Worm (Caenorhabditis elegans) whole organism, early embryonic: ENCODE results near the gene sgcb-1.

Experiments used
- B0310.2 ChIP-seq: sonication (generic microtip); optimal IDR thresholded peaks from 2 replicates; lab custom pipeline; 2016; ENCODE audit warnings: mild to moderate bottlenecking, missing genetic modification characterization, missing compliant biosample characterization
- F13C5.2 ChIP-seq: sonication (generic microtip); optimal IDR thresholded peaks from 2 replicates; lab custom pipeline; 2017; ENCODE audit warnings: mild to moderate bottlenecking, missing genetic modification characterization, inconsistent platforms, missing compliant biosample characterization
- aly-1 ChIP-seq: sonication (generic microtip); optimal IDR thresholded peaks from 2 replicates; lab custom pipeline; 2016; ENCODE audit warnings: missing genetic modification characterization, missing compliant biosample characterization
- ama-1 ChIP-seq: fragments of 150-350 bp; optimal IDR thresholded peaks from 2 replicates; lab custom pipeline; 2014
- ceh-36 ChIP-seq: sonication (generic microtip); optimal IDR thresholded peaks from 2 replicates; lab custom pipeline; 2016; ENCODE audit warnings: missing genetic modification characterization, inconsistent platforms, missing compliant biosample characterization
- ets-7 ChIP-seq: sonication (generic microtip); optimal IDR thresholded peaks from 2 replicates; lab custom pipeline; 2016; ENCODE audit warnings: missing genotype, missing genetic modification characterization, missing compliant biosample characterization
- flt-1 ChIP-seq: fragments of 200-800 bp; sonication (Bioruptor generic); IDR thresholded peaks from 2 replicates; pipeline ENCODE4 v1.3.6; 2022; ENCODE audit warnings: missing genetic modification characterization, missing compliant biosample characterization
- hmbx-1 ChIP-seq: sonication (generic microtip); optimal IDR thresholded peaks from 2 replicates; lab custom pipeline; 2016; ENCODE audit warnings: mild to moderate bottlenecking, missing genetic modification characterization, missing compliant biosample characterization
- hnd-1 ChIP-seq: sonication (generic microtip); optimal IDR thresholded peaks from 2 replicates; lab custom pipeline; 2016; ENCODE audit warnings: missing genetic modification characterization, missing compliant biosample characterization
- pes-1 ChIP-seq: fragments of 200-800 bp; sonication (Bioruptor generic); IDR thresholded peaks from 2 replicates; pipeline ENCODE4 v1.3.6; 2022; ENCODE audit warnings: missing genetic modification reagents, missing genetic modification characterization, missing compliant biosample characterization
- scrt-1 ChIP-seq: fragments of 200-800 bp; sonication (Bioruptor generic); IDR thresholded peaks from 2 replicates; pipeline ENCODE4 v1.3.6; 2022; ENCODE audit warnings: missing genetic modification characterization, missing compliant biosample characterization
- tbx-11 ChIP-seq: fragments of 200-800 bp; sonication (Bioruptor generic); IDR thresholded peaks from 2 replicates; pipeline ENCODE4 v1.3.6; 2022; ENCODE audit warnings: missing genetic modification characterization, missing compliant biosample characterization
- tra-4 ChIP-seq: sonication (generic microtip); optimal IDR thresholded peaks from 2 replicates; lab custom pipeline; 2017; ENCODE audit warnings: missing genetic modification characterization, missing compliant biosample characterization

DNA sequence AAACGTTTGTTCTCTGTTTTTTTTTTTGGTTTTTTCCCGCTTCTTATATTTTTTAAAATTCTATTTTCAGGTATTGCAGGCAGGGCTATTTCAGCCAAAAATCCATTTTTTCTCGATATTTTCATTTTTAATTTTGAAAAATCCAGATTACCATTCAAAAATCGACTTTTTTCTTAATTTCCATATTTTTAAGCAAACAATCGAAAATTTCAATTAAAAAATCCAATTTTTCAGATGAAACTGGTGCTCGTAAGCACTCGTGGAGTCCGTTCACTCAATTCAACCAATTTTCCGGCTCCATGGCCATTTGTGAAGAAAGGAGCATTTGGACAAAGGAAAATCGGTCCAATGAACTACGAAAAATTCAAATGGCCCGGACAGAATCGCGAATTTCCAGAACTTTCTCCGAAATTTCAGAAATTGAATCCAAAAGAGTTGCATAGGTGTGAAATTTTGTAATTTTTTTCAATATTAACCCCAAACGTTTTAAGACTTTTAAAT lies 37.3 kb upstream of the sgcb-1 start, which contains the start of gene mrpl-41:
- TF ChIP-seq ama-1 (lab: Kevin White, UChicago) (no peak), flt-1 (GFP tag; lab: Robert Waterston, UW) (no peak), hnd-1 (tag; lab: Kevin White, UChicago) (no peak), F13C5.2 (no peak), ets-7 (tag; lab: Kevin White, UChicago) (no peak), hmbx-1 (tag; lab: Kevin White, UChicago) (no peak), B0310.2 (no peak), pes-1 (GFP tag; lab: Robert Waterston, UW) (no peak), aly-1 (tag; lab: Kevin White, UChicago) (no peak), scrt-1 (no peak), tra-4 (tag; lab: Kevin White, UChicago) (no peak), tbx-11 (GFP tag; lab: Robert Waterston, UW) (no peak), ceh-36 (tag; lab: Kevin White, UChicago) (no peak)
